Worm (Caenorhabditis elegans): Measurements from ENCODE around the gene T20B3.14.

ce11 chrV:16865404-16865803 lies 44.3 kb upstream of the T20B3.14 start, which contains the start of gene clec-28:
- no peak for TF ChIP-seq snpc-4 (tag; optimal IDR thresholded peaks at IDR 0.05)
- TF ChIP-seq nhr-19 (GFP tag; conservative IDR thresholded peaks at IDR 0.05) = no peak
- no peak for TF ChIP-seq lir-3 (tag; optimal IDR thresholded peaks at IDR 0.05; ENCODE audit: poor library complexity)
- no peak for TF ChIP-seq C34B4.2 (tag; optimal IDR thresholded peaks at IDR 0.05)
- no peak for TF ChIP-seq swsn-7 (tag; optimal IDR thresholded peaks at IDR 0.05)
- TF ChIP-seq ztf-11 (tag; optimal IDR thresholded peaks at IDR 0.05) = no peak
- no peak for TF ChIP-seq ztf-4 (tag; optimal IDR thresholded peaks at IDR 0.05)
- no peak for TF ChIP-seq elt-2 (tag; optimal IDR thresholded peaks at IDR 0.05)
- TF ChIP-seq nhr-28 (tag; optimal IDR thresholded peaks at IDR 0.05) = no peak
- TF ChIP-seq nhr-71 (tag; optimal IDR thresholded peaks at IDR 0.05) = no peak
- no peak for TF ChIP-seq mep-1 (tag; optimal IDR thresholded peaks at IDR 0.05)
